Worm (Caenorhabditis elegans) whole organism, mixed stage, embryonic: ENCODE data around the gene fbxa-144.

ENCODE experiments used
- M03D4.4 ChIP-seq: sonication (generic microtip); optimal IDR thresholded peaks from 2 replicates; lab custom pipeline; 2017; ENCODE audit warnings: mild to moderate bottlenecking, missing genetic modification characterization, missing compliant biosample characterization
- bed-3 ChIP-seq: fragments of 200-800 bp; sonication (Bioruptor generic); optimal IDR thresholded peaks from 3 replicates; lab custom pipeline; 2018; ENCODE audit warnings: mild to moderate bottlenecking, missing genetic modification characterization, moderate library complexity, missing compliant biosample characterization
- blmp-1 ChIP-seq: fragments of 150-350 bp; optimal IDR thresholded peaks from 2 replicates; lab custom pipeline; 2014; ENCODE audit warnings: missing biosample characterization, missing genetic modification characterization
- ceh-39 ChIP-seq: fragments of 150-350 bp; optimal IDR thresholded peaks from 2 replicates; lab custom pipeline; 2014; ENCODE audit warnings: missing biosample characterization, missing genetic modification characterization
- ceh-43 ChIP-seq: fragments of 200-800 bp; sonication (Bioruptor generic); optimal IDR thresholded peaks from 2 replicates; lab custom pipeline; 2018; ENCODE audit warnings: mild to moderate bottlenecking, missing genetic modification characterization, moderate library complexity, missing compliant biosample characterization
- ceh-83 ChIP-seq: fragments of 200-800 bp; sonication (Bioruptor generic); optimal IDR thresholded peaks from 2 replicates; lab custom pipeline; 2018; ENCODE audit warnings: mild to moderate bottlenecking, missing genetic modification characterization, missing compliant biosample characterization
- ces-1 ChIP-seq: fragments of 150-350 bp; optimal IDR thresholded peaks from 2 replicates; lab custom pipeline; 2014; ENCODE audit warnings: missing biosample characterization, missing genetic modification reagents, missing genetic modification characterization
- cnd-1 ChIP-seq: fragments of 200-800 bp; sonication (Bioruptor generic); optimal IDR thresholded peaks from 2 replicates; lab custom pipeline; 2018; ENCODE audit warnings: mild to moderate bottlenecking, missing genetic modification characterization, missing compliant biosample characterization
- drap-1 ChIP-seq: fragments of 200-800 bp; sonication (Bioruptor generic); optimal IDR thresholded peaks from 3 replicates; lab custom pipeline; 2018; ENCODE audit warnings: mild to moderate bottlenecking, missing genetic modification characterization, missing compliant biosample characterization
- elt-1 ChIP-seq: sonication (generic microtip); optimal IDR thresholded peaks from 2 replicates; lab custom pipeline; 2017; ENCODE audit warnings: missing genetic modification characterization, mild to moderate bottlenecking, missing compliant biosample characterization, antibody characterized with exemption, moderate library complexity, borderline replicate concordance; ENCODE audit not compliant: insufficient read depth
- elt-3 ChIP-seq: fragments of 150-350 bp; optimal IDR thresholded peaks from 2 replicates; lab custom pipeline; 2014; ENCODE audit warnings: missing biosample characterization, missing genetic modification characterization
- flh-1 ChIP-seq: fragments of 200-800 bp; sonication (Bioruptor generic); optimal IDR thresholded peaks from 2 replicates; lab custom pipeline; 2018; ENCODE audit warnings: mild to moderate bottlenecking, missing genetic modification characterization, moderate library complexity, missing compliant biosample characterization
- ham-2 ChIP-seq: fragments of 200-800 bp; sonication (Bioruptor generic); optimal IDR thresholded peaks from 2 replicates; lab custom pipeline; 2018; ENCODE audit warnings: mild to moderate bottlenecking, missing genetic modification characterization, missing compliant biosample characterization
- lin-13 ChIP-seq: fragments of 150-350 bp; optimal IDR thresholded peaks from 2 replicates; lab custom pipeline; 2014; ENCODE audit warnings: missing biosample characterization, missing genetic modification characterization
- lsy-2 ChIP-seq: fragments of 150-350 bp; optimal IDR thresholded peaks from 2 replicates; lab custom pipeline; 2014; ENCODE audit warnings: missing biosample characterization, missing genetic modification characterization
- mep-1 ChIP-seq: fragments of 150-350 bp; optimal IDR thresholded peaks from 2 replicates; lab custom pipeline; 2017; ENCODE audit warnings: missing biosample characterization, missing genetic modification reagents, missing genetic modification characterization, inconsistent platforms
- mls-2 ChIP-seq: sonication (generic microtip); optimal IDR thresholded peaks from 2 replicates; lab custom pipeline; 2016; ENCODE audit warnings: mild to moderate bottlenecking, missing genetic modification characterization, moderate library complexity, missing compliant biosample characterization
- nhr-12 ChIP-seq: fragments of 150-350 bp; optimal IDR thresholded peaks from 2 replicates; lab custom pipeline; 2014; ENCODE audit warnings: missing biosample characterization, missing genetic modification characterization
- nhr-2 ChIP-seq: fragments of 150-350 bp; optimal IDR thresholded peaks from 2 replicates; lab custom pipeline; 2014; ENCODE audit warnings: missing biosample characterization, missing genetic modification characterization
- nhr-237 ChIP-seq: fragments of 150-350 bp; optimal IDR thresholded peaks from 2 replicates; lab custom pipeline; 2014; ENCODE audit warnings: missing biosample characterization, missing genetic modification characterization
- nhr-28 ChIP-seq: fragments of 150-350 bp; optimal IDR thresholded peaks from 2 replicates; lab custom pipeline; 2014; ENCODE audit warnings: missing biosample characterization, missing genetic modification characterization
- nhr-76 ChIP-seq: sonication (generic microtip); optimal IDR thresholded peaks from 2 replicates; lab custom pipeline; 2017; ENCODE audit warnings: missing biosample characterization, missing genetic modification characterization
- pha-4 ChIP-seq: fragments of 150-350 bp; optimal IDR thresholded peaks from 2 replicates; lab custom pipeline; 2018; ENCODE audit warnings: missing biosample characterization, missing genetic modification reagents, missing genetic modification characterization
- sem-2 ChIP-seq: fragments of 200-800 bp; sonication (Bioruptor generic); optimal IDR thresholded peaks from 2 replicates; lab custom pipeline; 2018; ENCODE audit warnings: mild to moderate bottlenecking, missing genetic modification characterization, missing compliant biosample characterization
- snpc-4 ChIP-seq: fragments of 150-350 bp; optimal IDR thresholded peaks from 2 replicates; lab custom pipeline; 2014; ENCODE audit warnings: missing biosample characterization, missing genetic modification characterization
- tbx-8 ChIP-seq: fragments of 200-800 bp; sonication (Bioruptor generic); optimal IDR thresholded peaks from 2 replicates; lab custom pipeline; 2018; ENCODE audit warnings: mild to moderate bottlenecking, missing genetic modification characterization, moderate library complexity, missing compliant biosample characterization
- unc-120 ChIP-seq: sonication (generic microtip); optimal IDR thresholded peaks from 2 replicates; lab custom pipeline; 2017; ENCODE audit warnings: missing genetic modification characterization, missing compliant biosample characterization; ENCODE audit not compliant: poor library complexity, severe bottlenecking
- unc-39 ChIP-seq: fragments of 150-350 bp; optimal IDR thresholded peaks from 2 replicates; lab custom pipeline; 2014; ENCODE audit warnings: missing biosample characterization, missing genetic modification characterization
- unc-62 ChIP-seq: fragments of 150-350 bp; optimal IDR thresholded peaks from 2 replicates; lab custom pipeline; 2014; ENCODE audit warnings: missing biosample characterization, missing genetic modification reagents, missing genetic modification characterization

The fbxa-144 gene

DNA sequence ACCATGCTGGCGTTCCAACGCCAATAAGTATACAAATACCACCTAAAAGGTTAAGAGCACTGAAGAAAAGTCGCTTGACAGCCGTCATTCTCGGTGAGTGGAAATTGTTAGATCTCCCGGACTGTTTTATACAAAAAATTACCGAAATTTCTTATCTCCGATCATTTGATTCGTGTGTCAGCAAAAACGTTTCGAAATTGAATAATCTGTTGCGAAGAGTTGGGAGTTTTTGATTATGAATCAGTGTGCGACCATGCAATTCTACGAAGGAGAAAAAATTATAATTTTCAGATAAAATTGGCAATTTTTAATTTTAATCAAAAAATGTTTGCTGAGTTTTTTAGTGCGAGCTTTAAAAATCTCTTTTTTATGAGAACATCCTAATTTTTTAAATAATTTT, 6.9 kb upstream of the fbxa-144 start, which contains the start of gene clc-11:
Gene clc-11 (minus strand): TSS at position 101 of the 400 bp plus-strand sequence.
- TF ChIP-seq tbx-8 (GFP tag; lab: Kevin White, UChicago) (no peak), mep-1 (tag; lab: Kevin White, UChicago) (no peak), sem-2 (GFP tag; lab: Kevin White, UChicago) (no peak), ceh-39 (tag; lab: Kevin White, UChicago) (no peak), ces-1 (GFP tag; lab: Kevin White, UChicago) (no peak), ceh-83 (GFP tag; lab: Kevin White, UChicago) (no peak), blmp-1 (tag; lab: Kevin White, UChicago) (no peak), bed-3 (GFP tag; lab: Kevin White, UChicago) (no peak), unc-39 (tag; lab: Kevin White, UChicago) (no peak), ham-2 (GFP tag; lab: Kevin White, UChicago) (no peak), pha-4 (tag; lab: Kevin White, UChicago) (no peak), cnd-1 (tag; lab: Kevin White, UChicago) (no peak)

DNA sequence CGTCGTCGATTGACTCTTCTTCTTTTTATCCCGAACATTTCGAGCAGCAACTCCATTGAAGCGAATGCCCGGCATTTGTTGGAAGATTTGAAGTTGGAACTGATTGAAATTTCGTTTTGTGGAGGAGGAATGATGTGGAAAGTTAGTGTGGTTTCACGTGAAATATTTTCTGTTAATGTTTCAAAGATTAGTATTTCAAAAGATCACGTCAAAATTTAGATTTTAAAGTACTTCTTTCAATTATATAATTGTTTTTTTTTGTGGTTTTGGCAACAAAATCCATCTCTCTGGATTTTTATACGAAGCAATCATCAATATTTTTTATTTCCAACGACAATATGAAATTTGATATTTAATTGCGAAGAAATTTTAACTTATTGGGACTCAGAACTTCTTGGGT, 4.4 kb upstream of the fbxa-144 start, which contains the start of gene F44G3.7:
Gene F44G3.7 (minus strand): TSS at position 101 of the 400 bp plus-strand sequence.
- TF ChIP-seq ceh-39 (tag; lab: Kevin White, UChicago) = no peak
- TF ChIP-seq elt-3 (tag; lab: Kevin White, UChicago) = no peak

DNA sequence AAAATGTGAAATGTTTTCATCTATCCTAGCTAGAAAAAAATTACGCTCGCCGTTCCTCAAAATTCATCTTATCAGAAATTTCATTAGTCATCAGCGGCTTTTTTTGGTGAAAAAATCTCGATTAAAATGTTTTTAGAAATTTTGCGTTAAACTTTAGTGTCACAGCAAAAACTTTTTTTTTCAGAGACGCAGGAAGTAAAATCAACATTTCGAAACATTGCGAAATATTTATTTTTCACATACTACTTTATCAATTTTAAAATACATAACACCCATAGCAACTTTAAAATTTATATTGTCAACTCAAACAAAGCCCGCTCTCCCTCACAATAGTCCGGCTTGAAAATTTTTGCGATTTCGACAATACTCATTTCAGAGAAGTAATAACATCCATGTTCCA, 390 bp downstream of the fbxa-144 start:
- no peak for TF ChIP-seq drap-1
- TF ChIP-seq unc-62 (GFP tag; lab: Kevin White, UChicago) = no peak
- TF ChIP-seq ceh-39 (tag; lab: Kevin White, UChicago) = no peak
- no peak for TF ChIP-seq cnd-1 (tag; lab: Kevin White, UChicago)
- TF ChIP-seq lin-13 (tag; lab: Kevin White, UChicago) = no peak
- TF ChIP-seq nhr-2 (tag; lab: Kevin White, UChicago) = no peak
- no peak for TF ChIP-seq ceh-43 (GFP tag; lab: Kevin White, UChicago)
- TF ChIP-seq ceh-83 (GFP tag; lab: Kevin White, UChicago) = no peak
- no peak for TF ChIP-seq elt-1 (tag; lab: Kevin White, UChicago)
- TF ChIP-seq flh-1 = no peak
- TF ChIP-seq nhr-76 = no peak
- no peak for TF ChIP-seq tbx-8 (GFP tag; lab: Kevin White, UChicago)
- no peak for TF ChIP-seq ham-2 (GFP tag; lab: Kevin White, UChicago)
- TF ChIP-seq nhr-12 (tag; lab: Kevin White, UChicago) = no peak
- TF ChIP-seq unc-120 (tag; lab: Kevin White, UChicago) = no peak
- no peak for TF ChIP-seq mls-2 (tag; lab: Kevin White, UChicago)
- no peak for TF ChIP-seq unc-39 (tag; lab: Kevin White, UChicago)

DNA sequence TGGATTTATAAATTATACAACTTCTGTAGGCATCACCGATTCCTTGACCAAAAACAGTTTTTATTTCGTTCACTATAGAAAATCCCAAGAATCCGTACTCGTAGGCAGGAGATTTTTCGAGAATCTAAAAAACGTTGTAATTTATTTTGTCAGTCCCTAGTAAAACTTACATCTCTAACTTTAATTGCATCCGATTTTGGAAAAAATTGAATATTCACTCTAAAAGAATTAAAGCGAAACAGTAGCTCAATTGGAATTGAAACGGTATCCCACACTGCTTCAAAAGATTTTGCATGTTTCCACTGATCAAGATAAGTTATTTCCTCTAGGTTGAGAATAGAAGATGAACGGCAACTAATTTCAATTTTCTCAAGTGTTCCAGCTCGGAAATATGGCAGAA, 1.4 kb downstream of the fbxa-144 start, which contains the start of gene fbxa-142:
Gene fbxa-142 (minus strand): TSS at position 101 of the 400 bp plus-strand sequence.
- TF ChIP-seq elt-3 (tag; lab: Kevin White, UChicago) (no peak), elt-1 (tag; lab: Kevin White, UChicago) (no peak), tbx-8 (GFP tag; lab: Kevin White, UChicago) (no peak), snpc-4 (tag; lab: Kevin White, UChicago) (no peak), nhr-237 (tag; lab: Kevin White, UChicago) (no peak), bed-3 (GFP tag; lab: Kevin White, UChicago) (no peak), ceh-43 (GFP tag; lab: Kevin White, UChicago) (no peak), ceh-39 (tag; lab: Kevin White, UChicago) (no peak), lsy-2 (tag; lab: Kevin White, UChicago) (no peak), nhr-2 (tag; lab: Kevin White, UChicago) (no peak), flh-1 (no peak), lin-13 (tag; lab: Kevin White, UChicago) (no peak), cnd-1 (tag; lab: Kevin White, UChicago) (no peak)

- no peak for TF ChIP-seq snpc-4 (tag; lab: Kevin White, UChicago)
- no peak for TF ChIP-seq lsy-2 (tag; lab: Kevin White, UChicago)
- no peak for TF ChIP-seq nhr-28 (tag; lab: Kevin White, UChicago)
- no peak for TF ChIP-seq ces-1 (GFP tag; lab: Kevin White, UChicago)
- TF ChIP-seq elt-1 (tag; lab: Kevin White, UChicago) = no peak
- no peak for TF ChIP-seq M03D4.4
- no peak for TF ChIP-seq nhr-12 (tag; lab: Kevin White, UChicago)
Observed at ce11 chrV:16129116-16129515, 3.5 kb downstream of the fbxa-144 start.
